Fruit fly (Drosophila melanogaster) whole organism, larva: ENCODE results near the gene TfIIB.
A peak's percentile ranks its signal among the peaks of the same experiment; 100 is the strongest.

Experiments used
- noc ChIP-seq: fragments of 200-800 bp; sonication (Bioruptor generic); optimal IDR thresholded peaks from 3 replicates; lab custom pipeline; 2019; ENCODE audit warnings: missing biosample characterization, mild to moderate bottlenecking, missing genetic modification characterization, moderate library complexity

Gene TfIIB

DNA sequence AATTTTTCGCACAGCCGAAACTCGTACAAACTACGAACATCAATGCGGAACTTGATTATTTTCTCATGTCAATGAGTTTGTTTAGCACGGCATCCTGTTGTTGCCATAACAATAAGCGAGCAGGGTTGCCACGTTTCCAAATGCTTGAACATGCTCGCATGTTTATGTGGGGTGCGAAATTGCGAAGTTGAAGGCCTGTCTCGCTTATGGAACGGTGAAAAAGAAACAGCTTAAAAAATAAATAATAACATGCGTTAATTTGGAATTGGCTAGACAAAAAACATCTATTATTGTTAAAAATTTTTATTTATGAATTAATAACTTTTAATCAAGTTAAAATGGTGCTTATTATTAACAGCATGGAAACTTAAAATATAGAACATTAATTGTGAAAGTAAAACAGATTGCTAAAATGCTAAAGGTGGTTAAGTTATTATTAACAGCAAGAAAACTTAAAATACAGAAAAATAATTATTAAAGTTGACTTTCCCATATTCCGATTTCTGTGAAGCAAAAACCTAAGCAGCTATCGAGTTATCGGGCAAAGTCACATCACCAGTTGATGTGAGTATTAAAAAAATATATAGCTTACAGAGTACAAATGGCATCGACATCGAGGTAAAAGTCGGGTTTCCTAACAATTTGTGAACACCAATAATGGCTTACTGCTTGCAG lies at the start of gene TfIIB, which contains the start of gene Bug22:
TfIIB (plus strand) TSS at position 537 of the 675 bp plus-strand sequence.
Bug22 (minus strand) TSS at position 117 of the 675 bp plus-strand sequence.
- TF ChIP-seq noc (tag; lab: Kevin White, UChicago): no peak

dm6 chr2L:10381890-10382450 lies 49.2 kb upstream of the TfIIB start, which contains the start of gene CG5096:
CG5096 (plus strand) TSS chr2L:10382263.
- TF ChIP-seq noc (tag; lab: Kevin White, UChicago): peak; percentile 97

DNA sequence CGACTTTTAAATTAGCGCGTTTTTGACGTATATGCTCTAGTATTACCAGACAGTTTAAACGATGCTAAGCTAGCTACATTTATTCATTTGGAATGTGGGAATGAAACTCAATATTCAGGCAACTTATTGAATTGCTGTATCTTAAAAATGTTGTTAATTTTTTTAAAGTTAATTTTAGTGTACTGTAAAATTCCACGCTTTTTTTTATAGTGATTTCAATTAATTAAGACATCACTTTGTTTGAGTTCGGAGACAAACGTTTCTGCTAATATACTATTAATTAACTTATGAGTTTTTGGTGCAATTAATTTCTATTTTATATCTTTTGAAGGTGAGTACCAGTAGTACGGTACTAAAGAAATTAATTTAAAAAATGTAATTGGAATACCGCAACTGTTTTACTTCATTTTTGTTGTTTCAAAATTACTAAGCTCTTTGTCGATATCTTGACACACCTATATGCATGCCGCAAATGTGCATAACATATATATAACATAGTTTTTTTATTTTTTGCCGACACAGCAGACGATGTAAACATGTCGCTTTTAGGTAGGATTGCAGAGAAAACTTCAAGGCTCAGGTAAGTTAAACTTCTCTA lies 44.8 kb upstream of the TfIIB start, which contains the start of the genes Cdk1 and mRpS7:
Cdk1 (minus strand) TSS at position 55 of the 598 bp plus-strand sequence.
mRpS7 (plus strand) TSS at position 455 of the 598 bp plus-strand sequence.
- peak; percentile 53 for TF ChIP-seq noc (tag; lab: Kevin White, UChicago)

DNA sequence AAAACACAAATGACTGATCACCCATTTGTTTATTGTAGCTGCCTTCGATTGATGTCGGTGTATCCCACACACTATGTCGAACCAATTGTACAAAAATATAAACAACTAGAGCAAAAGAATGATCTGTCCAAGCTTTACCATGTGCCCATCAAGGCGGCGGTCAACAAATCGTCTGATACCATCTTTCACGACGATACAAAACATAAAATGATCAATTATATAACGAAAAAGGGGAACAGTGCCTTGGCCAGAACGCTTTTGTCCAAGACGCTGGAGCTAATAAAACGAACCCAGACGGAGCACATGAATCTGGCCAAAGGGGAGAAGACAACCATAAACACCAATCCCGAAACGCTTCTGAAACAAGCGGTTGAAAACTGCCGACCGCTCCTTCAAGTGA lies 44.3 kb upstream of the TfIIB start:
- TF ChIP-seq noc (tag; lab: Kevin White, UChicago): no peak

DNA sequence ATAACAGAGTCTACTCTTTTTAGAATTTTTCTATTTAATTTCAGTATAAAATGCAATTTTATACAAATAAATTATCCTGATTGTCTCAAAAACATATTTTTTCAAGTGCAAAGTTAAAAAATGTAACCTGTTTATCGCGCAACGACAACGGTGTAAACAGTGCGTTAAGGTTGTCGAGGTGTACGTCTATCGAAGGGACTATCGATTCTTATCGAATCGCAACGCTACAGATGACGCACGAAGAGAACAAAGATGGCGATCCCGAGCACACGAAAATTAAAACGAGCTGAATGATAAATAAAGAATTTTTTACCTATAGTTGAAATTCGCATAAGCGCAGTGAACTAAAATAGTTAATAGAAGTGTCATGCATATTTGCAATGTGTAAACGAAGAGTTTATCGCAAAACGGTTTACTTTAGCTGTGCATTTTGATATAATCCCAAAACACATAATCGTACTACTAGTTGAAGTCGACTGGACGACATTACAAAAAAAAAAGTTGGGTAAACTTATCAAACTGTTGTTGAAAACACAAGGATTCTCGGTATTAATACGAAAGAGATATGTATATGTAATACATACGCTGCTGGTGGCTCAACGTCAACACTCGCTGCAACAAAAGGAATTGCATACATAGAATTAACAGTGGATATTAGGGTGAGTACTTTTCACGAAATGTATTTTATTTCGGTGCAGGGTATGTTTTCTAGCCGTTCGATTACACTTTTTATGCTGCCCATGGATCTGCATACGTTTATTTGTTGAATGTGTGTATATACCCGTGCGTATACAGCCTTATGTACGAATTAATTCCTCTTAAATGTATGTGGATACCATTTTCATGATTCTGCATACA lies 43.0 kb upstream of the TfIIB start, which contains the start of gene da:
da (plus strand) TSS at position 237 of the 858 bp plus-strand sequence.
- peak; percentile 31 for TF ChIP-seq noc (tag; lab: Kevin White, UChicago)

dm6 chr2L:10393467-10393866 lies 37.7 kb upstream of the TfIIB start:
- no peak for TF ChIP-seq noc (tag; lab: Kevin White, UChicago)

- no peak for TF ChIP-seq noc (tag; lab: Kevin White, UChicago)
These were observed 36.1 kb upstream of the TfIIB start for dm6 chr2L:10395035-10395434.

DNA sequence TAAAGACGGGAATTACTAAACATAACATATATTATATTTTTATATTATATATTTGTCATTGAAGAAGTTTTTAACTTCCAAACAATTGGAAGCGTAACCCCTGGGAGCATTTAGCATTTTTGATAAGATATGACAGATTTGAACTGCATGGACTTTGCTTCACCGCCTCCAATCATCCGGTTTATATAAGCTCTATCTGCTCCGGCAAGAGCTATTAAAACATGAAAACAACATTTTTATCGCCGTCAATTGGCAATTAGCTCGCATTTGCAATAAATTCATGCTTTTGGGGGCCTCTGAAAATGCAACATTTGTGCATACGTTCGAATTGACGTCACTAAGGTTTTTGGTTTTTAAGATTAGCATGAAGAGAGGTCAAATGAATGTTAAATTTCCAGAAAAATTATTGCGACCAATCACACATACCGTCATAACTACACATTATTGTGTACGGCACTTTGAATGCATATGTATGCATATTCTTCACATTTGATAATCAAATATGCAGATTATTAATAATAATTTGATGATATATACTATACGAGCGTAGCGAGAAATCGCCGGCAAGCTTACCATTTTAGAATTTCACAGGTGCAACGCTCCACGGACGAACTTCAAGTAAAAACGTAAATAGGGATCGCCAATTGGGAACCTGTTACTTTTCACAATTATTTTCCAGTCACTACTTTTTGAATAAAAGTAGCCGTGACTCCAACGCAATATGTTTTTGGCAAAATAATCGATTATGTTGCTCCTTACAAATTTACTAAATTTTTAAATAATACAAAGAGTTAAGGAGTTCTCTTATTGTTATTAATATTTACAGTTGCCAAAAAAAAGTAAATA lies 35.3 kb upstream of the TfIIB start, which contains the start of gene Mdh1:
Mdh1 (minus strand) TSS at position 691 of the 846 bp plus-strand sequence.
- no peak for TF ChIP-seq noc (tag; lab: Kevin White, UChicago)

DNA sequence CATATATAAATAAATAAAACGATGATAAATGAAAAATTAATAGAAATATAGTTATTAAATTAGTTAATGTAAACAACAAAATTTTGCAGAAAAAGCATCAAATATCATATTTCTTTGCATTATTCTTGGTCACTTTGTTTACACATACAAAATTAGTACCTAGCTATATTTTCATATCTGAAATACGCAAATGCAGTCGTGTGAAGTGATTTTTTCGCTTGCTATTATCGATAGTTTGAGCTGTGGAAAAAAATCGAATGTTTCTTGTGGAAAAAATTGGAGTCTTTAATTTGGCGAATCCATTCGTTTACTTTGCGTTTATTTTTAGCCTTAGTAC lies 34.7 kb upstream of the TfIIB start, which contains the start of gene Cnot4:
Cnot4 (plus strand) TSS at position 229 of the 337 bp plus-strand sequence.
- TF ChIP-seq noc (tag; lab: Kevin White, UChicago): no peak

- TF ChIP-seq noc (tag; lab: Kevin White, UChicago): no peak
These were observed 34.1 kb upstream of the TfIIB start for dm6 chr2L:10396877-10397587.

DNA sequence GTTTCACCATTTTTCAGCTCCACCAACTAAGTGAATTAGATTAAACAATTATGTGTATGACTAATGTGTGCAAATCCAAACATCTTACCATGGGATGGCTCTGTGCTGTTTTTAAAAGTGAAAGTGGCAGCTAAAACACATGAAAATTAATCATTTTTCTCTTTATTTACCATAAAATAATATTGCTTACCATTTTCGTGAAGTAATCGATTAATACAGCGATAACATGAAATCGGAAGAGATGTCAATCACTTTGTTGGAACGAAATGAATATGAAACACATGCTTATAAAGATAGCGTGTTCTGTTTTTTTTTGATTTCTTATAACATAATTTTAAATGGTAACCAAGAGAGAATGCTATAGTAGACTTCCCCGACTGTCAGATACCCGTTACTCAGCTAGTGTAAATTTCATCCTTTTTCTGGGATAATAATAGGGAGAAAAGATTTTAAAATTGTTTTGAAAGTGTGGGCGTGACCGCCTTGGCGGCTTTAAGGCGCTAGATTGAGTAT lies 27.3 kb upstream of the TfIIB start:
- no peak for TF ChIP-seq noc (tag; lab: Kevin White, UChicago)

- no peak for TF ChIP-seq noc (tag; lab: Kevin White, UChicago)
These were observed 26.0 kb upstream of the TfIIB start, which contains the start of the genes CG17768, LSm-4 and Ir31a for dm6 chr2L:10405008-10405654. CG17768 (minus strand) TSS chr2L:10405203. LSm-4 (minus strand) TSS chr2L:10405203. Ir31a (plus strand) TSS chr2L:10405565.

- no peak for TF ChIP-seq noc (tag; lab: Kevin White, UChicago)
These were observed 23.0 kb upstream of the TfIIB start, which contains the start of the genes Ip259 and RpS27A for dm6 chr2L:10408122-10408576. Ip259 (plus strand) TSS chr2L:10408352. RpS27A (plus strand) TSS chr2L:10408352.
